Worm (Caenorhabditis elegans) whole organism, L4/young adult: ENCODE measurements around the gene ccdc-47.

Experiments
- W03F9.2 ChIP-seq: fragments of 150-350 bp; optimal IDR thresholded peaks from 2 replicates; lab custom pipeline; 2014; ENCODE audit warnings: missing biosample characterization, missing genetic modification characterization
- dao-5 ChIP-seq: sonication (generic microtip); optimal IDR thresholded peaks from 2 replicates; lab custom pipeline; 2016; ENCODE audit warnings: missing genotype, missing genetic modification characterization, moderate library complexity, missing compliant biosample characterization
- him-1 ChIP-seq: sonication (generic microtip); optimal IDR thresholded peaks from 2 replicates; lab custom pipeline; 2016; ENCODE audit warnings: missing genotype, missing genetic modification reagents, missing genetic modification characterization, missing compliant biosample characterization

- TF ChIP-seq dao-5 (tag; lab: Kevin White, UChicago) (no peak), him-1 (tag; lab: Kevin White, UChicago) (peak; percentile 37), W03F9.2 (tag; lab: Kevin White, UChicago) (no peak)
Measured at ce11 chrIII:3898850-3899249, 17.9 kb upstream of the ccdc-47 start.
